Worm (Caenorhabditis elegans) whole organism, L4/young adult: ENCODE results near the gene F58H1.5.

Experiments
- dao-5 ChIP-seq: sonication (generic microtip); optimal IDR thresholded peaks from 2 replicates; lab custom pipeline; 2016; ENCODE audit warnings: missing genotype, missing genetic modification characterization, moderate library complexity, missing compliant biosample characterization
- him-1 ChIP-seq: sonication (generic microtip); optimal IDR thresholded peaks from 2 replicates; lab custom pipeline; 2016; ENCODE audit warnings: missing genotype, missing genetic modification reagents, missing genetic modification characterization, missing compliant biosample characterization

DNA sequence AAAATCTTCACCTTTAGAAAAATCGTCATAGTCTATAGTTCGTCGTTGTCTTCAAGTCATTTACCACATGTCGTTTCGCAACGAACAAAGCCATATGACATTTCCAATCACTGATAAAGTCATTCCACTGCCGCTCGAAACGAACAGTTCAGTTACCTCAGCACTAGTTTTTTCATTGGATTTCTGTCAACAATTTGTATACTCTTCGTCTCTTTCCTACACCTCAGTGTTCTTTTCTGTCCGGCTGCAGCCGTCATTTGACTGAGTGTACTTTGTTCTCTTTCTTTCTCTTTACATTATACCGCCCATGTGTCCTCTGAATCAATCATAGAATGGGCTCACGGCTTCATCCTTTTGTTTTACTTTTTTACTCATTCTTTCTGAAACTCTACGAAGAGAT is 37.0 kb upstream of the F58H1.5 start:
- TF ChIP-seq him-1 (tag; lab: Kevin White, UChicago) (no peak), dao-5 (tag; lab: Kevin White, UChicago) (no peak)
